Fruit fly (Drosophila melanogaster) whole organism, embryonic: ENCODE measurements around the gene CG14431.

Source experiments
- Atf6 ChIP-seq: fragments of 200-800 bp; sonication (Bioruptor generic); IDR thresholded peaks from 2 replicates; pipeline ENCODE4 v1.3.6; 2022; ENCODE audit warnings: missing biosample characterization, missing genetic modification characterization
- CG10654 ChIP-seq: fragments of 200-800 bp; sonication (Bioruptor generic); optimal IDR thresholded peaks from 2 replicates; lab custom pipeline; 2016; ENCODE audit warnings: missing biosample characterization, missing genetic modification characterization
- CG11723 ChIP-seq: fragments of 200-800 bp; sonication (Bioruptor generic); optimal IDR thresholded peaks from 2 replicates; lab custom pipeline; 2017; ENCODE audit warnings: missing biosample characterization, mild to moderate bottlenecking, missing genetic modification characterization
- CG14441 ChIP-seq: fragments of 200-800 bp; sonication (Bioruptor generic); IDR thresholded peaks from 2 replicates; pipeline ENCODE4 v1.3.6; 2022; ENCODE audit warnings: missing biosample characterization, missing genetic modification characterization
- CG15011 ChIP-seq: fragments of 200-800 bp; sonication (Bioruptor generic); optimal IDR thresholded peaks from 3 replicates; lab custom pipeline; 2018; ENCODE audit warnings: missing biosample characterization, mild to moderate bottlenecking, missing genetic modification characterization
- CG15269 ChIP-seq: fragments of 200-800 bp; sonication (Bioruptor generic); optimal IDR thresholded peaks from 2 replicates; lab custom pipeline; 2018; ENCODE audit warnings: missing biosample characterization, mild to moderate bottlenecking, missing genetic modification characterization, moderate library complexity
- CG15601 ChIP-seq: fragments of 200-800 bp; sonication (Bioruptor generic); optimal IDR thresholded peaks from 3 replicates; lab custom pipeline; 2019; ENCODE audit warnings: missing biosample characterization, mild to moderate bottlenecking, missing genetic modification characterization, moderate library complexity
- CG2116 ChIP-seq: fragments of 200-800 bp; sonication (Bioruptor generic); optimal IDR thresholded peaks from 3 replicates; lab custom pipeline; 2018; ENCODE audit warnings: missing biosample characterization, mild to moderate bottlenecking, missing genetic modification characterization
- CG2202 ChIP-seq: fragments of 200-800 bp; sonication (Bioruptor generic); optimal IDR thresholded peaks from 2 replicates; lab custom pipeline; 2018; ENCODE audit warnings: missing biosample characterization, mild to moderate bottlenecking, missing genetic modification characterization
- CG30403 ChIP-seq: fragments of 200-800 bp; sonication (Bioruptor generic); optimal IDR thresholded peaks from 3 replicates; lab custom pipeline; 2016; ENCODE audit warnings: missing biosample characterization, missing genetic modification characterization
- CG31388 ChIP-seq: fragments of 200-800 bp; sonication (Bioruptor generic); optimal IDR thresholded peaks from 2 replicates; lab custom pipeline; 2016; ENCODE audit warnings: missing biosample characterization, missing genetic modification characterization
- CG32767 ChIP-seq: fragments of 200-800 bp; sonication (Bioruptor generic); IDR thresholded peaks from 2 replicates; pipeline ENCODE4 v1.3.6; 2022; ENCODE audit warnings: missing biosample characterization, missing genetic modification characterization
- CG33557 ChIP-seq: fragments of 200-800 bp; sonication (Bioruptor generic); optimal IDR thresholded peaks from 2 replicates; lab custom pipeline; 2019; ENCODE audit warnings: missing biosample characterization, mild to moderate bottlenecking, missing genetic modification characterization, moderate library complexity
- CG34224 ChIP-seq: fragments of 200-800 bp; sonication (Bioruptor generic); IDR thresholded peaks from 3 replicates; pipeline ENCODE4 v1.3.6; 2022; ENCODE audit warnings: missing biosample characterization, missing genetic modification characterization; ENCODE audit not compliant: partially characterized antibody
- CG34422 ChIP-seq: fragments of 200-800 bp; sonication (Bioruptor generic); IDR thresholded peaks from 3 replicates; pipeline ENCODE4 v1.3.6; 2022; ENCODE audit warnings: missing biosample characterization, missing genetic modification characterization
- CG43689 ChIP-seq: fragments of 200-800 bp; sonication (Bioruptor generic); IDR thresholded peaks from 2 replicates; pipeline ENCODE4 v1.3.6; 2022; ENCODE audit warnings: missing biosample characterization, missing genetic modification characterization
- CG6689 ChIP-seq: fragments of 200-800 bp; sonication (Bioruptor generic); IDR thresholded peaks from 2 replicates; pipeline ENCODE4 v1.3.6; 2022; ENCODE audit warnings: missing biosample characterization, missing genetic modification characterization
- CG6854 ChIP-seq: fragments of 200-800 bp; sonication (Bioruptor generic); optimal IDR thresholded peaks from 3 replicates; lab custom pipeline; 2017; ENCODE audit warnings: missing biosample characterization, mild to moderate bottlenecking, missing genetic modification characterization
- CG7745 ChIP-seq: fragments of 200-800 bp; sonication (Bioruptor generic); optimal IDR thresholded peaks from 2 replicates; lab custom pipeline; 2018; ENCODE audit warnings: missing biosample characterization, mild to moderate bottlenecking, missing genetic modification characterization, moderate library complexity
- Chrac-16 ChIP-seq: fragments of 200-800 bp; sonication (Bioruptor generic); optimal IDR thresholded peaks from 3 replicates; lab custom pipeline; 2016; ENCODE audit warnings: missing biosample characterization, missing genetic modification characterization
- CoRest ChIP-seq: fragments of 200-800 bp; sonication (Bioruptor generic); optimal IDR thresholded peaks from 3 replicates; lab custom pipeline; 2018; ENCODE audit warnings: missing biosample characterization, mild to moderate bottlenecking, missing genetic modification characterization, moderate library complexity
- Dip3 ChIP-seq: fragments of 200-800 bp; sonication (Bioruptor generic); optimal IDR thresholded peaks from 3 replicates; lab custom pipeline; 2016; ENCODE audit warnings: missing biosample characterization, missing genetic modification characterization
- GATAe ChIP-seq: fragments of 200-800 bp; sonication (Bioruptor generic); conservative IDR thresholded peaks from 2 replicates; pipeline ENCODE4 v1.3.6; 2022; ENCODE audit warnings: missing biosample characterization, missing genetic modification characterization
- Hand ChIP-seq: fragments of 200-800 bp; sonication (Bioruptor generic); optimal IDR thresholded peaks from 2 replicates; lab custom pipeline; 2017; ENCODE audit warnings: mild to moderate bottlenecking, missing biosample characterization, missing genetic modification reagents, missing genetic modification characterization
- Jarid2 ChIP-seq: fragments of 200-800 bp; sonication (Bioruptor generic); optimal IDR thresholded peaks from 3 replicates; lab custom pipeline; 2017; ENCODE audit warnings: mild to moderate bottlenecking, missing biosample characterization, missing genetic modification reagents, missing genetic modification characterization
- Neu2 ChIP-seq: fragments of 200-800 bp; sonication (Bioruptor generic); optimal IDR thresholded peaks from 3 replicates; lab custom pipeline; 2016; ENCODE audit warnings: missing biosample characterization, missing genetic modification characterization, borderline replicate concordance
- Oli ChIP-seq: fragments of 200-800 bp; sonication (Bioruptor generic); optimal IDR thresholded peaks from 2 replicates; lab custom pipeline; 2018; ENCODE audit warnings: missing biosample characterization, mild to moderate bottlenecking, missing genetic modification characterization, moderate library complexity
- Rfx ChIP-seq: fragments of 200-800 bp; sonication (Bioruptor generic); IDR thresholded peaks from 2 replicates; pipeline ENCODE4 v1.3.6; 2022; ENCODE audit warnings: missing biosample characterization, missing genetic modification characterization
- Stat92E ChIP-seq, 3 experiments: fragments of >200 bp in 2 of 3; fragments of 200-800 bp in 1 of 3; sonication (Bioruptor generic) in 1 of 3; optimal IDR thresholded peaks; 2 replicates each; lab custom pipeline; 2017 to 2019; ENCODE audit warnings: missing biosample characterization in 3 of 3, missing genetic modification characterization in 3 of 3, mild to moderate bottlenecking in 1 of 3, moderate library complexity in 1 of 3
- ato ChIP-seq: fragments of 200-800 bp; sonication (Bioruptor generic); IDR thresholded peaks from 2 replicates; pipeline ENCODE4 v1.3.6; 2022; ENCODE audit warnings: missing biosample characterization, missing genetic modification characterization; ENCODE audit not compliant: partially characterized antibody
- bsh ChIP-seq, 2 experiments: fragments of 200-800 bp; sonication (Bioruptor generic); optimal IDR thresholded peaks; 2 replicates each; lab custom pipeline; 2017 to 2018; ENCODE audit warnings: mild to moderate bottlenecking in 2 of 2, missing biosample characterization in 2 of 2, missing genetic modification characterization in 2 of 2, moderate library complexity in 1 of 2
- btn ChIP-seq: fragments of 200-800 bp; sonication (Bioruptor generic); optimal IDR thresholded peaks from 2 replicates; lab custom pipeline; 2016; ENCODE audit warnings: missing biosample characterization, missing genetic modification characterization
- caup ChIP-seq: fragments of 200-800 bp; sonication (Bioruptor generic); optimal IDR thresholded peaks from 3 replicates; lab custom pipeline; 2017; ENCODE audit warnings: missing biosample characterization, mild to moderate bottlenecking, missing genetic modification characterization, moderate library complexity; ENCODE audit not compliant: severe bottlenecking
- cg ChIP-seq: fragments of 200-800 bp; sonication (Bioruptor generic); optimal IDR thresholded peaks from 3 replicates; lab custom pipeline; 2019; ENCODE audit warnings: missing biosample characterization, mild to moderate bottlenecking, missing genetic modification characterization, moderate library complexity
- chn ChIP-seq: fragments of 200-800 bp; sonication (Bioruptor generic); optimal IDR thresholded peaks from 2 replicates; lab custom pipeline; 2016; ENCODE audit warnings: missing biosample characterization, missing genetic modification characterization
- esg ChIP-seq: fragments of 200-800 bp; sonication (Bioruptor generic); conservative IDR thresholded peaks from 2 replicates; pipeline ENCODE4 v1.3.6; 2022; ENCODE audit warnings: missing biosample characterization, missing genetic modification characterization
- gcm2 ChIP-seq: fragments of 200-800 bp; sonication (Bioruptor generic); optimal IDR thresholded peaks from 2 replicates; lab custom pipeline; 2016; ENCODE audit warnings: missing biosample characterization, missing genetic modification characterization
- gfzf ChIP-seq: fragments of 200-800 bp; sonication (Bioruptor generic); optimal IDR thresholded peaks from 2 replicates; lab custom pipeline; 2016; ENCODE audit warnings: missing biosample characterization, mild to moderate bottlenecking, missing genetic modification characterization, moderate library complexity
- gsb-n ChIP-seq: fragments of 200-800 bp; sonication (Bioruptor generic); optimal IDR thresholded peaks from 3 replicates; lab custom pipeline; 2018; ENCODE audit warnings: missing biosample characterization, mild to moderate bottlenecking, missing genetic modification characterization
- insv ChIP-seq, 2 experiments: fragments of 200-800 bp; sonication (Bioruptor generic); optimal IDR thresholded peaks; 3 replicates each; lab custom pipeline; 2016 to 2018; ENCODE audit warnings: missing biosample characterization in 2 of 2, missing genetic modification characterization in 2 of 2
- jumu ChIP-seq: fragments of 200-800 bp; sonication (Bioruptor generic); optimal IDR thresholded peaks from 3 replicates; lab custom pipeline; 2016; ENCODE audit warnings: missing biosample characterization, missing genetic modification characterization
- lab ChIP-seq: fragments of 200-800 bp; sonication (Bioruptor generic); optimal IDR thresholded peaks from 3 replicates; lab custom pipeline; 2017; ENCODE audit warnings: missing biosample characterization, missing genetic modification characterization, mild to moderate bottlenecking, moderate library complexity, missing genetic modification reagents
- lilli ChIP-seq: fragments of 200-800 bp; sonication (Bioruptor generic); optimal IDR thresholded peaks from 3 replicates; lab custom pipeline; 2016; ENCODE audit warnings: missing biosample characterization, missing genetic modification characterization
- p53 ChIP-seq: fragments of 200-800 bp; sonication (Bioruptor generic); optimal IDR thresholded peaks from 2 replicates; lab custom pipeline; 2016; ENCODE audit warnings: missing biosample characterization, missing genetic modification characterization
- shn ChIP-seq: fragments of 200-800 bp; sonication (Bioruptor generic); optimal IDR thresholded peaks from 3 replicates; lab custom pipeline; 2016; ENCODE audit warnings: missing biosample characterization, missing genetic modification characterization
- tll ChIP-seq, 2 experiments: fragments of 200-800 bp in 1 of 2; fragments of >200 bp in 1 of 2; sonication (Bioruptor generic) in 1 of 2; optimal IDR thresholded peaks; 2 replicates each; lab custom pipeline; 2017 to 2019; ENCODE audit warnings: missing biosample characterization in 2 of 2, missing genetic modification characterization in 2 of 2, mild to moderate bottlenecking in 1 of 2, moderate library complexity in 1 of 2
- twi ChIP-seq: fragments of 200-800 bp; optimal IDR thresholded peaks from 2 replicates; lab custom pipeline; 2019; ENCODE audit warnings: missing biosample characterization, mild to moderate bottlenecking, missing genetic modification characterization, moderate library complexity
- usp ChIP-seq: fragments of >200 bp; optimal IDR thresholded peaks from 2 replicates; lab custom pipeline; 2017; ENCODE audit warnings: missing biosample characterization, missing genetic modification characterization
- yki ChIP-seq: fragments of >200 bp; optimal IDR thresholded peaks from 3 replicates; lab custom pipeline; 2018

Gene CG14431

DNA sequence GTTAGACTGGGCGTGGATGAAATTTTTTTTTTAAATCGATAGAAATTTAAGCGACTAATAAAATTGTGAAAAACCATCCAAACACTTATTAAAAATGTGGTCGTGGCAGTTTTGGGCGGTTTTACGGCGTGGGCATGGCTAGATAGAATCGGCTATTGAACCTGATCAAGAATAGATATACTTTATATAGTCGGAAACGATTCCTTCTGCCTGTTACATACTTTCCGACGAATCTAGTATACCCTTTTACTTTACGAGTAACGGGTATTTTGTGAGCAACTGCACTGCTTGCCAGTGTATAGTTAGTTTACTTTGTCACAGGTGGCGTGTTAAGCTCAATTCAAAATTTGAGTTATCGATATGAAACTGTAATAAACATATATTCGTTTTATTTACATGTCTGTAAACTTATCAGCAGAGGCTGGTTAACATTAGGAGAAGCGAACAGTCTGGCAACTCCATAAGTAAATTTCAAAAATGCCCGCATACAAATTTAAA is 106.9 kb downstream of the CG14431 start (continued):
- TF ChIP-seq CoRest (tag; lab: Kevin White, UChicago) = peak; percentile 46
- TF ChIP-seq esg = peak; percentile 55
- TF ChIP-seq Stat92E (GFP tag; optimal IDR thresholded peaks at IDR 0.05; lab: Kevin White, UChicago) = no peak
- no peak for TF ChIP-seq CG33557 (GFP tag; lab: Kevin White, UChicago)
- TF ChIP-seq CG14441 = peak; percentile 37
- peak; percentile 22; the same call in 1 of the 3 replicates for TF ChIP-seq CG34422 (GFP tag; lab: Robert Waterston, UW)
- TF ChIP-seq Hand (GFP tag; lab: Kevin White, UChicago) = no peak
- no peak for TF ChIP-seq usp (GFP tag; lab: Kevin White, UChicago)
- no peak for TF ChIP-seq CG2202 (tag; lab: Kevin White, UChicago)
- TF ChIP-seq CG15011 (GFP tag; lab: Kevin White, UChicago) = no peak
- no peak for TF ChIP-seq cg (GFP tag; lab: Kevin White, UChicago)
- 0 out of 2 replicates have a peak, but pooled peaks have one; percentile 20 for TF ChIP-seq CG6689
- peak; percentile 52 for TF ChIP-seq CG30403 (GFP tag; lab: Kevin White, UChicago)
- peak; percentile 47 for TF ChIP-seq CG15269 (tag; lab: Kevin White, UChicago)
- peak; percentile 48 for TF ChIP-seq lab (GFP tag; lab: Kevin White, UChicago)
- TF ChIP-seq Rfx (GFP tag; lab: Robert Waterston, UW) = peak; percentile 76
- peak; percentile 84 for TF ChIP-seq lilli (GFP tag; lab: Kevin White, UChicago)
- peak in 1 of 2 experiments; percentile 36 for TF ChIP-seq bsh (GFP tag; optimal IDR thresholded peaks at IDR 0.05; lab: Kevin White, UChicago)
- TF ChIP-seq CG6854 (GFP tag; lab: Kevin White, UChicago) = no peak
- TF ChIP-seq Oli (tag; lab: Kevin White, UChicago) = no peak
- TF ChIP-seq gcm2 (GFP tag; lab: Kevin White, UChicago) = no peak
- TF ChIP-seq Atf6 (GFP tag; lab: Robert Waterston, UW) = peak; percentile 53
- peak; percentile 12 for TF ChIP-seq gsb-n (tag; lab: Kevin White, UChicago)
- no peak for TF ChIP-seq yki (lab: Kevin White, UChicago)
- TF ChIP-seq ato (GFP tag; lab: Robert Waterston, UW) = 0 out of 2 replicates have a peak, but pooled peaks have one; percentile 42
- no peak for TF ChIP-seq btn (GFP tag; lab: Kevin White, UChicago)
- no peak for TF ChIP-seq twi
- peak; percentile 36 for TF ChIP-seq CG2116
- TF ChIP-seq CG31388 (GFP tag; lab: Kevin White, UChicago) = no peak
- 0 out of 2 replicates have a peak, but pooled peaks have one; percentile 7 for TF ChIP-seq CG43689
- TF ChIP-seq p53 (GFP tag; lab: Kevin White, UChicago) = peak; percentile 27
- no peak for TF ChIP-seq CG7745
- TF ChIP-seq CG32767 (GFP tag; lab: Robert Waterston, UW) = no peak
- peak; percentile 32 for TF ChIP-seq caup
- TF ChIP-seq insv (GFP tag; optimal IDR thresholded peaks at IDR 0.05; lab: Kevin White, UChicago) = peak in 1 of 2 experiments; percentile 49
- peak; percentile 69 for TF ChIP-seq CG34224
- TF ChIP-seq GATAe (GFP tag; lab: Robert Waterston, UW) = no peak
- no peak for TF ChIP-seq Neu2 (GFP tag; lab: Kevin White, UChicago)
- peak; percentile 20 for TF ChIP-seq CG15601 (tag; lab: Kevin White, UChicago)
- peak; percentile 40 for TF ChIP-seq jumu
- TF ChIP-seq gfzf (GFP tag; lab: Kevin White, UChicago) = peak; percentile 27
- TF ChIP-seq Dip3 (GFP tag; lab: Kevin White, UChicago) = peak; percentile 20
- TF ChIP-seq shn (GFP tag; lab: Kevin White, UChicago) = peak; percentile 23
- peak; percentile 27 for TF ChIP-seq Chrac-16 (GFP tag; lab: Kevin White, UChicago)
- TF ChIP-seq Jarid2 = no peak
- TF ChIP-seq tll (GFP tag; optimal IDR thresholded peaks at IDR 0.05; lab: Kevin White, UChicago) = no peak
- TF ChIP-seq chn (GFP tag; lab: Kevin White, UChicago) = peak; percentile 31
- TF ChIP-seq CG11723 (GFP tag; lab: Kevin White, UChicago) = no peak
- TF ChIP-seq CG10654 (GFP tag; lab: Kevin White, UChicago) = no peak
